Fruit fly (Drosophila melanogaster): ENCODE data around the gene CG15535.

CG15535 gene

dm6 chr3R:30423695-30424094 lies at the start of gene CG15535, which contains the start of gene mRpS18C (continued):
- no peak for TF ChIP-seq Gsc (GFP tag; IDR thresholded peaks at IDR 0.05)
- no peak for TF ChIP-seq Nf-YA (GFP tag; IDR thresholded peaks at IDR 0.05)
- peak; percentile 27 for TF ChIP-seq gsb-n (tag; optimal IDR thresholded peaks at IDR 0.05)
- TF ChIP-seq stwl (tag; optimal IDR thresholded peaks at IDR 0.05), result peak; percentile 87
- no peak for TF ChIP-seq Mad (GFP tag; optimal IDR thresholded peaks at IDR 0.05)
- no peak for TF ChIP-seq CG9817 (tag; optimal IDR thresholded peaks at IDR 0.05)
- TF ChIP-seq CG2712 (tag; optimal IDR thresholded peaks at IDR 0.05), result peak; percentile 23
- TF ChIP-seq so (GFP tag; IDR thresholded peaks at IDR 0.05), result no peak
- TF ChIP-seq amos (GFP tag; IDR thresholded peaks at IDR 0.05; ENCODE audit: partially characterized antibody), result peak; percentile 78
- TF ChIP-seq HmgZ (tag; optimal IDR thresholded peaks at IDR 0.05), result peak; percentile 40
- peak; percentile 35; the same call in 1 of the 2 replicates for TF ChIP-seq vvl (GFP tag; IDR thresholded peaks at IDR 0.05)
- no peak for TF ChIP-seq CG43689 (GFP tag; IDR thresholded peaks at IDR 0.05)
- TF ChIP-seq CG12071 (GFP tag; optimal IDR thresholded peaks at IDR 0.05), result no peak
- TF ChIP-seq CG12155 (GFP tag; optimal IDR thresholded peaks at IDR 0.05), result no peak
- TF ChIP-seq CG14710 (tag; optimal IDR thresholded peaks at IDR 0.05), result peak; percentile 27
- no peak for TF ChIP-seq CG13123 (GFP tag; optimal IDR thresholded peaks at IDR 0.05)
- TF ChIP-seq CG2889 (GFP tag; IDR thresholded peaks at IDR 0.05), result no peak
- peak; percentile 49 for TF ChIP-seq Ets97D (GFP tag; optimal IDR thresholded peaks at IDR 0.05)
- peak; percentile 5; the same call in 1 of the 3 replicates for TF ChIP-seq ci (GFP tag; IDR thresholded peaks at IDR 0.05)
- TF ChIP-seq h (optimal IDR thresholded peaks at IDR 0.05), result no peak
- no peak for TF ChIP-seq CG11560 (tag; IDR thresholded peaks at IDR 0.05)
- no peak for TF ChIP-seq CG2199 (GFP tag; IDR thresholded peaks at IDR 0.05)
- no peak for TF ChIP-seq CG17568 (GFP tag; optimal IDR thresholded peaks at IDR 0.05)
- TF ChIP-seq vnd (GFP tag; IDR thresholded peaks at IDR 0.05; ENCODE audit: partially characterized antibody), result peak; percentile 62; the same call in 2 of the 3 replicates
- no peak for TF ChIP-seq CG11085 (GFP tag; IDR thresholded peaks at IDR 0.05)
- TF ChIP-seq NFAT (GFP tag; IDR thresholded peaks at IDR 0.05), result no peak
- TF ChIP-seq abd-A (tag; optimal IDR thresholded peaks at IDR 0.05), result no peak
- TF ChIP-seq Stat92E (GFP tag; optimal IDR thresholded peaks at IDR 0.05), result no peak
- peak; percentile 28 for TF ChIP-seq exex (tag; optimal IDR thresholded peaks at IDR 0.05)
- TF ChIP-seq Lim3 (GFP tag; IDR thresholded peaks at IDR 0.05), result no peak
- no peak for TF ChIP-seq Fer3 (tag; optimal IDR thresholded peaks at IDR 0.05)
- TF ChIP-seq nerfin-2 (GFP tag; IDR thresholded peaks at IDR 0.05; ENCODE audit: partially characterized antibody), result peak; percentile 63
- no peak for TF ChIP-seq Deaf1 (tag; optimal IDR thresholded peaks at IDR 0.05)
- TF ChIP-seq grau (tag; optimal IDR thresholded peaks at IDR 0.05), result peak; percentile 11
- TF ChIP-seq CG12299 (tag; optimal IDR thresholded peaks at IDR 0.05), result no peak
- no peak for TF ChIP-seq CG7928 (GFP tag; optimal IDR thresholded peaks at IDR 0.05)
- TF ChIP-seq CG11695 (GFP tag; IDR thresholded peaks at IDR 0.05), result no peak
- no peak for TF ChIP-seq tin (GFP tag; optimal IDR thresholded peaks at IDR 0.05)
- peak; percentile 67 for TF ChIP-seq B-H2 (GFP tag; optimal IDR thresholded peaks at IDR 0.05)
- TF ChIP-seq knrl (GFP tag; IDR thresholded peaks at IDR 0.05; ENCODE audit: partially characterized antibody), result peak; percentile 72; the same call in 2 of the 3 replicates
- no peak for TF ChIP-seq CG16779 (GFP tag; IDR thresholded peaks at IDR 0.05)
- no peak for TF ChIP-seq CG17612 (GFP tag; IDR thresholded peaks at IDR 0.05)
- no peak for TF ChIP-seq CG8478 (optimal IDR thresholded peaks at IDR 0.05)
- TF ChIP-seq CG6765 (GFP tag; optimal IDR thresholded peaks at IDR 0.05), result no peak
- TF ChIP-seq Eip74EF (GFP tag; optimal IDR thresholded peaks at IDR 0.05), result no peak
- peak; percentile 11 for TF ChIP-seq twi (tag; optimal IDR thresholded peaks at IDR 0.05)
- no peak for TF ChIP-seq caup (GFP tag; optimal IDR thresholded peaks at IDR 0.05; ENCODE audit: severe bottlenecking)
- TF ChIP-seq CG4424 (GFP tag; optimal IDR thresholded peaks at IDR 0.05), result no peak
- TF ChIP-seq CG31365 (tag; optimal IDR thresholded peaks at IDR 0.05), result no peak
- TF ChIP-seq trem (tag; optimal IDR thresholded peaks at IDR 0.05), result peak; percentile 48
- TF ChIP-seq BEAF-32 (GFP tag; optimal IDR thresholded peaks at IDR 0.05), result peak; percentile 77

All from whole organism, embryonic.